Fruit fly (Drosophila melanogaster) whole organism, prepupa: ENCODE data around the gene Dnaaf5.

Source experiments
- Blimp-1 ChIP-seq: fragments of 200-800 bp; sonication (Bioruptor generic); optimal IDR thresholded peaks from 3 replicates; lab custom pipeline; 2017; ENCODE audit warnings: missing biosample characterization, missing genetic modification characterization, mild to moderate bottlenecking, moderate library complexity, missing genetic modification reagents
- CG10631 ChIP-seq: fragments of 200-800 bp; sonication (Bioruptor generic); optimal IDR thresholded peaks from 2 replicates; lab custom pipeline; 2016; ENCODE audit warnings: missing biosample characterization, missing genetic modification characterization
- CG11294 ChIP-seq: fragments of 200-800 bp; sonication (Bioruptor generic); IDR thresholded peaks from 2 replicates; pipeline ENCODE4 v1.3.6; 2022; ENCODE audit warnings: missing biosample characterization, missing genetic modification characterization
- CG11762 ChIP-seq: fragments of 200-800 bp; sonication (Bioruptor generic); optimal IDR thresholded peaks from 3 replicates; lab custom pipeline; 2016; ENCODE audit warnings: missing biosample characterization, missing genetic modification characterization; ENCODE audit not compliant: insufficient read depth
- CG11902 ChIP-seq: fragments of 200-800 bp; sonication (Bioruptor generic); optimal IDR thresholded peaks from 3 replicates; lab custom pipeline; 2016; ENCODE audit warnings: missing biosample characterization, missing genetic modification characterization
- CG15336 ChIP-seq: fragments of 200-800 bp; sonication (Bioruptor generic); IDR thresholded peaks from 2 replicates; pipeline ENCODE4 v1.3.6; 2022; ENCODE audit warnings: missing biosample characterization, missing genetic modification characterization
- CG1621 ChIP-seq: fragments of 200-800 bp; sonication (Bioruptor generic); optimal IDR thresholded peaks from 3 replicates; lab custom pipeline; 2018; ENCODE audit warnings: missing biosample characterization, mild to moderate bottlenecking, missing genetic modification characterization
- CG16779 ChIP-seq: fragments of 200-800 bp; sonication (Bioruptor generic); optimal IDR thresholded peaks from 3 replicates; lab custom pipeline; 2017; ENCODE audit warnings: missing biosample characterization, mild to moderate bottlenecking, missing genetic modification characterization
- CG3032 ChIP-seq: fragments of 200-800 bp; optimal IDR thresholded peaks from 2 replicates; lab custom pipeline; 2019; ENCODE audit warnings: missing biosample characterization, mild to moderate bottlenecking, missing genetic modification characterization, moderate library complexity
- CG32006 ChIP-seq: fragments of 200-800 bp; sonication (Bioruptor generic); optimal IDR thresholded peaks from 3 replicates; lab custom pipeline; 2017; ENCODE audit warnings: missing biosample characterization, mild to moderate bottlenecking, missing genetic modification characterization
- CG3919 ChIP-seq: fragments of 200-800 bp; sonication (Bioruptor generic); optimal IDR thresholded peaks from 3 replicates; lab custom pipeline; 2016; ENCODE audit warnings: missing biosample characterization, missing genetic modification characterization
- CG4318 ChIP-seq: fragments of 200-800 bp; sonication (Bioruptor generic); optimal IDR thresholded peaks from 3 replicates; lab custom pipeline; 2017; ENCODE audit warnings: missing biosample characterization, mild to moderate bottlenecking, missing genetic modification characterization
- CG6276 ChIP-seq: fragments of 200-800 bp; sonication (Bioruptor generic); optimal IDR thresholded peaks from 2 replicates; lab custom pipeline; 2017; ENCODE audit warnings: missing biosample characterization, mild to moderate bottlenecking, missing genetic modification characterization
- CG6792 ChIP-seq: fragments of 200-800 bp; sonication (Bioruptor generic); optimal IDR thresholded peaks from 3 replicates; lab custom pipeline; 2016; ENCODE audit warnings: missing biosample characterization, missing genetic modification characterization
- CG6808 ChIP-seq: fragments of 200-800 bp; sonication (Bioruptor generic); optimal IDR thresholded peaks from 3 replicates; lab custom pipeline; 2017; ENCODE audit warnings: missing biosample characterization, missing genetic modification characterization, mild to moderate bottlenecking, moderate library complexity, missing genetic modification reagents
- CG6854 ChIP-seq: fragments of 200-800 bp; sonication (Bioruptor generic); optimal IDR thresholded peaks from 2 replicates; lab custom pipeline; 2017; ENCODE audit warnings: missing biosample characterization, mild to moderate bottlenecking, missing genetic modification characterization
- CG7368 ChIP-seq: fragments of 200-800 bp; sonication (Bioruptor generic); optimal IDR thresholded peaks from 3 replicates; lab custom pipeline; 2016; ENCODE audit warnings: missing biosample characterization, missing genetic modification characterization
- CG8319 ChIP-seq: fragments of 200-800 bp; sonication (Bioruptor generic); optimal IDR thresholded peaks from 3 replicates; lab custom pipeline; 2016; ENCODE audit warnings: missing biosample characterization, missing genetic modification characterization
- CG8632 ChIP-seq: fragments of 200-800 bp; sonication (Bioruptor generic); optimal IDR thresholded peaks from 3 replicates; lab custom pipeline; 2016; ENCODE audit warnings: missing biosample characterization, missing genetic modification characterization
- CG9139 ChIP-seq: fragments of 200-800 bp; sonication (Bioruptor generic); optimal IDR thresholded peaks from 3 replicates; lab custom pipeline; 2017; ENCODE audit warnings: missing biosample characterization, mild to moderate bottlenecking, missing genetic modification characterization
- Eip93F ChIP-seq: fragments of 200-800 bp; sonication (Bioruptor generic); optimal IDR thresholded peaks from 2 replicates; lab custom pipeline; 2016; ENCODE audit warnings: missing biosample characterization, mild to moderate bottlenecking, missing genetic modification characterization
- Ets21C ChIP-seq: fragments of 200-800 bp; sonication (Bioruptor generic); optimal IDR thresholded peaks from 3 replicates; lab custom pipeline; 2016; ENCODE audit warnings: missing biosample characterization, missing genetic modification characterization
- Gug ChIP-seq: fragments of 200-800 bp; sonication (Bioruptor generic); IDR thresholded peaks from 2 replicates; pipeline ENCODE4 v1.3.6; 2022; ENCODE audit warnings: missing biosample characterization, missing genetic modification characterization
- Hr38 ChIP-seq: sonication (Bioruptor generic); optimal IDR thresholded peaks from 2 replicates; lab custom pipeline; 2016; ENCODE audit warnings: missing biosample characterization, missing genetic modification characterization
- Hr39 ChIP-seq: fragments of 200-800 bp; sonication (Bioruptor generic); optimal IDR thresholded peaks from 2 replicates; lab custom pipeline; 2016; ENCODE audit warnings: missing biosample characterization, missing genetic modification characterization
- Hr4 ChIP-seq: fragments of 200-800 bp; sonication (Bioruptor generic); optimal IDR thresholded peaks from 3 replicates; lab custom pipeline; 2016; ENCODE audit warnings: missing biosample characterization, missing genetic modification characterization
- Lpt ChIP-seq: fragments of 200-800 bp; sonication (Bioruptor generic); optimal IDR thresholded peaks from 3 replicates; lab custom pipeline; 2016; ENCODE audit warnings: missing biosample characterization, missing genetic modification characterization
- Met ChIP-seq: fragments of 200-800 bp; sonication (Bioruptor generic); optimal IDR thresholded peaks from 3 replicates; lab custom pipeline; 2016; ENCODE audit warnings: missing biosample characterization, missing genetic modification characterization
- OdsH ChIP-seq: fragments of 200-800 bp; sonication (Bioruptor generic); optimal IDR thresholded peaks from 3 replicates; lab custom pipeline; 2016; ENCODE audit warnings: missing biosample characterization, missing genetic modification characterization
- Sox102F ChIP-seq: fragments of 200-800 bp; sonication (Bioruptor generic); optimal IDR thresholded peaks from 2 replicates; lab custom pipeline; 2016; ENCODE audit warnings: missing biosample characterization, mild to moderate bottlenecking, missing genetic modification characterization
- Sox14 ChIP-seq: fragments of 200-800 bp; sonication (Bioruptor generic); optimal IDR thresholded peaks from 3 replicates; lab custom pipeline; 2016; ENCODE audit warnings: missing biosample characterization, missing genetic modification characterization
- Sox15 ChIP-seq: fragments of 200-800 bp; sonication (Bioruptor generic); optimal IDR thresholded peaks from 3 replicates; lab custom pipeline; 2016; ENCODE audit warnings: missing biosample characterization, missing genetic modification characterization
- cyc ChIP-seq: fragments of 200-800 bp; sonication (Bioruptor generic); optimal IDR thresholded peaks from 3 replicates; lab custom pipeline; 2016; ENCODE audit warnings: missing biosample characterization, missing genetic modification characterization
- dac ChIP-seq: fragments of 200-800 bp; sonication (Bioruptor generic); optimal IDR thresholded peaks from 2 replicates; lab custom pipeline; 2017; ENCODE audit warnings: missing biosample characterization, mild to moderate bottlenecking, missing genetic modification characterization
- dsx ChIP-seq: fragments of 200-800 bp; optimal IDR thresholded peaks from 3 replicates; lab custom pipeline; 2019; ENCODE audit warnings: missing biosample characterization, mild to moderate bottlenecking, missing genetic modification characterization, moderate library complexity; ENCODE audit not compliant: poor library complexity, severe bottlenecking
- eg ChIP-seq: fragments of 200-800 bp; sonication (Bioruptor generic); IDR thresholded peaks from 3 replicates; pipeline ENCODE4 v1.3.6; 2022; ENCODE audit warnings: missing biosample characterization, missing genetic modification characterization
- esn ChIP-seq: fragments of 200-800 bp; sonication (Bioruptor generic); optimal IDR thresholded peaks from 2 replicates; lab custom pipeline; 2016; ENCODE audit warnings: missing biosample characterization, mild to moderate bottlenecking, missing genetic modification characterization, moderate library complexity
- fd59A ChIP-seq: fragments of 200-800 bp; sonication (Bioruptor generic); optimal IDR thresholded peaks from 2 replicates; lab custom pipeline; 2017; ENCODE audit warnings: missing biosample characterization, mild to moderate bottlenecking, missing genetic modification characterization, missing genetic modification reagents
- fd85E ChIP-seq: fragments of 200-800 bp; sonication (Bioruptor generic); optimal IDR thresholded peaks from 3 replicates; lab custom pipeline; 2016; ENCODE audit warnings: missing biosample characterization, missing genetic modification characterization
- fkh ChIP-seq: fragments of 200-800 bp; sonication (Bioruptor generic); optimal IDR thresholded peaks from 3 replicates; lab custom pipeline; 2017; ENCODE audit warnings: missing biosample characterization, mild to moderate bottlenecking, missing genetic modification characterization, moderate library complexity
- lz ChIP-seq: fragments of 200-800 bp; sonication (Bioruptor generic); optimal IDR thresholded peaks from 3 replicates; lab custom pipeline; 2016; ENCODE audit warnings: missing biosample characterization, missing genetic modification characterization
- net ChIP-seq: fragments of 200-800 bp; sonication (Bioruptor generic); optimal IDR thresholded peaks from 3 replicates; lab custom pipeline; 2016; ENCODE audit warnings: missing biosample characterization, missing genetic modification characterization
- pdm3 ChIP-seq: fragments of 200-800 bp; sonication (Bioruptor generic); optimal IDR thresholded peaks from 3 replicates; lab custom pipeline; 2016; ENCODE audit warnings: missing biosample characterization, missing genetic modification characterization
- salr ChIP-seq, 2 experiments: fragments of 200-800 bp; sonication (Bioruptor generic); optimal IDR thresholded peaks; 3 replicates each; lab custom pipeline; 2016 to 2018; ENCODE audit warnings: missing biosample characterization in 2 of 2, missing genetic modification characterization in 2 of 2, mild to moderate bottlenecking in 1 of 2
- spab ChIP-seq: fragments of 200-800 bp; sonication (Bioruptor generic); optimal IDR thresholded peaks from 2 replicates; lab custom pipeline; 2017; ENCODE audit warnings: missing biosample characterization, mild to moderate bottlenecking, missing genetic modification characterization, missing genetic modification reagents
- svp ChIP-seq: fragments of 200-800 bp; sonication (Bioruptor generic); peaks from one replicate; lab custom pipeline; 2016; ENCODE audit warnings: missing biosample characterization, missing genetic modification characterization
- topi ChIP-seq: fragments of 200-800 bp; sonication (Bioruptor generic); optimal IDR thresholded peaks from 3 replicates; lab custom pipeline; 2016; ENCODE audit warnings: missing biosample characterization, missing genetic modification characterization
- vri ChIP-seq: fragments of 200-800 bp; sonication (Bioruptor generic); optimal IDR thresholded peaks from 3 replicates; lab custom pipeline; 2016; ENCODE audit warnings: missing biosample characterization, mild to moderate bottlenecking, missing genetic modification characterization

Gene Dnaaf5

dm6 chr3R:14389258-14389657 lies 27.7 kb upstream of the Dnaaf5 start (continued):
- TF ChIP-seq Blimp-1 (no peak), Gug (no peak), eg (GFP tag; lab: Robert Waterston, UW) (peak; percentile 66), CG16779 (tag; lab: Kevin White, UChicago) (no peak), fd59A (GFP tag; lab: Kevin White, UChicago) (peak; percentile 64), Eip93F (GFP tag; lab: Kevin White, UChicago) (no peak), CG6808 (peak; percentile 74), cyc (GFP tag; lab: Kevin White, UChicago) (peak; percentile 48), CG15336 (GFP tag; lab: Robert Waterston, UW) (peak; percentile 51; the same call in 1 of the 2 replicates), Sox102F (GFP tag; lab: Kevin White, UChicago) (peak; percentile 43), esn (GFP tag; lab: Kevin White, UChicago) (peak; percentile 55), OdsH (GFP tag; lab: Kevin White, UChicago) (peak; percentile 65), Ets21C (GFP tag; lab: Kevin White, UChicago) (no peak), CG32006 (peak; percentile 58), CG4318 (GFP tag; lab: Kevin White, UChicago) (no peak), CG6792 (GFP tag; lab: Kevin White, UChicago) (no peak)

- TF ChIP-seq CG15336 (GFP tag; lab: Robert Waterston, UW) (peak; percentile 80), CG11902 (GFP tag; lab: Kevin White, UChicago) (peak; percentile 32), Sox102F (GFP tag; lab: Kevin White, UChicago) (peak; percentile 51), CG11294 (GFP tag; lab: Robert Waterston, UW) (peak; percentile 69), fd59A (GFP tag; lab: Kevin White, UChicago) (peak; percentile 76), topi (GFP tag; lab: Kevin White, UChicago) (peak; percentile 70), Sox15 (peak; percentile 35), fkh (GFP tag; lab: Kevin White, UChicago) (no peak), fd85E (GFP tag; lab: Kevin White, UChicago) (no peak), vri (GFP tag; lab: Kevin White, UChicago) (peak; percentile 45), Blimp-1 (peak; percentile 43), dac (peak; percentile 48), salr (GFP tag; optimal IDR thresholded peaks at IDR 0.05; lab: Kevin White, UChicago) (peak; percentile 63 to 78), svp (peak; percentile 82), CG6854 (GFP tag; lab: Kevin White, UChicago) (no peak), Gug (peak; percentile 77), CG11762 (GFP tag; lab: Kevin White, UChicago) (peak; percentile 74), CG6276 (GFP tag; lab: Kevin White, UChicago) (peak; percentile 55), OdsH (GFP tag; lab: Kevin White, UChicago) (peak; percentile 82), Sox14 (GFP tag; lab: Kevin White, UChicago) (peak; percentile 81), CG16779 (tag; lab: Kevin White, UChicago) (peak; percentile 58), Eip93F (GFP tag; lab: Kevin White, UChicago) (no peak), CG1621 (peak; percentile 80), CG7368 (GFP tag; lab: Kevin White, UChicago) (peak; percentile 68), pdm3 (GFP tag; lab: Kevin White, UChicago) (peak; percentile 82), CG3032 (tag; lab: Kevin White, UChicago) (peak; percentile 86), dsx (peak; percentile 80), lz (GFP tag; lab: Kevin White, UChicago) (peak; percentile 71), Hr38 (GFP tag; lab: Kevin White, UChicago) (no peak), CG3919 (GFP tag; lab: Kevin White, UChicago) (peak; percentile 88), net (GFP tag; lab: Kevin White, UChicago) (peak; percentile 69), Met (GFP tag; lab: Kevin White, UChicago) (peak; percentile 58), CG8632 (GFP tag; lab: Kevin White, UChicago) (peak; percentile 48), Lpt (GFP tag; lab: Kevin White, UChicago) (peak; percentile 73), CG9139 (GFP tag; lab: Kevin White, UChicago) (peak; percentile 68), Hr39 (GFP tag; lab: Kevin White, UChicago) (peak; percentile 62), cyc (GFP tag; lab: Kevin White, UChicago) (peak; percentile 69), spab (GFP tag; lab: Kevin White, UChicago) (peak; percentile 84), eg (GFP tag; lab: Robert Waterston, UW) (peak; percentile 81), CG8319 (GFP tag; lab: Kevin White, UChicago) (peak; percentile 49), CG10631 (GFP tag; lab: Kevin White, UChicago) (peak; percentile 86), Hr4 (GFP tag; lab: Kevin White, UChicago) (peak; percentile 74), CG4318 (GFP tag; lab: Kevin White, UChicago) (peak; percentile 65)
These were observed 26.3 kb upstream of the Dnaaf5 start for dm6 chr3R:14387840-14388239.
